Worm (Caenorhabditis elegans) whole organism, L1 larva: ENCODE data around the gene nduv-3.
A peak's percentile ranks its signal among the peaks of the same experiment; 100 is the strongest.

Experiments
- C04F5.9 ChIP-seq: sonication (generic microtip); optimal IDR thresholded peaks from 2 replicates; lab custom pipeline; 2016; ENCODE audit warnings: missing genetic modification characterization, missing compliant biosample characterization
- C34B4.2 ChIP-seq: sonication (generic microtip); optimal IDR thresholded peaks from 2 replicates; lab custom pipeline; 2017; ENCODE audit warnings: mild to moderate bottlenecking, missing genetic modification characterization, missing compliant biosample characterization
- F16B12.6 ChIP-seq: fragments of 150-350 bp; optimal IDR thresholded peaks from 2 replicates; lab custom pipeline; 2014; ENCODE audit warnings: missing biosample characterization, missing genetic modification characterization
- aha-1 ChIP-seq: fragments of 150-350 bp; optimal IDR thresholded peaks from 2 replicates; lab custom pipeline; 2014; ENCODE audit warnings: missing biosample characterization, missing genetic modification characterization
- aly-2 ChIP-seq: fragments of 150-350 bp; optimal IDR thresholded peaks from 2 replicates; lab custom pipeline; 2014; ENCODE audit warnings: missing biosample characterization, missing genetic modification characterization
- blmp-1 ChIP-seq: fragments of 150-350 bp; optimal IDR thresholded peaks from 2 replicates; lab custom pipeline; 2014; ENCODE audit warnings: missing biosample characterization, missing genetic modification characterization
- ceh-63 ChIP-seq: fragments of 200-800 bp; sonication (Bioruptor generic); optimal IDR thresholded peaks from 2 replicates; lab custom pipeline; 2018; ENCODE audit warnings: mild to moderate bottlenecking, missing genetic modification characterization, missing compliant biosample characterization
- ceh-8 ChIP-seq: fragments of 200-800 bp; sonication (Bioruptor generic); optimal IDR thresholded peaks from 2 replicates; lab custom pipeline; 2018; ENCODE audit warnings: mild to moderate bottlenecking, missing genetic modification characterization, moderate library complexity, missing compliant biosample characterization
- ces-1 ChIP-seq: fragments of 150-350 bp; optimal IDR thresholded peaks from 2 replicates; lab custom pipeline; 2014; ENCODE audit warnings: missing biosample characterization, missing genetic modification reagents, missing genetic modification characterization
- dpl-1 ChIP-seq, 3 experiments: fragments of 150-350 bp in 2 of 3; sonication (generic microtip) in 1 of 3; optimal IDR thresholded peaks; 2 replicates each; lab custom pipeline; 2014 to 2017; ENCODE audit warnings: missing biosample characterization in 3 of 3, missing genetic modification characterization in 3 of 3, missing genetic modification reagents in 3 of 3
- efl-1 ChIP-seq, 4 experiments: fragments of 150-350 bp; optimal IDR thresholded peaks in 3 of 4; peaks in 1 of 4; 1 replicate in 1 of 4; 2 replicates in 3 of 4; lab custom pipeline; 2014; ENCODE audit warnings: missing biosample characterization in 2 of 4, missing genetic modification characterization in 2 of 4, missing genetic modification reagents in 2 of 4
- efl-3 ChIP-seq: fragments of 200-800 bp; sonication (Bioruptor generic); optimal IDR thresholded peaks from 2 replicates; lab custom pipeline; 2018; ENCODE audit warnings: mild to moderate bottlenecking, missing genetic modification characterization, missing compliant biosample characterization
- egl-13 ChIP-seq: sonication (generic microtip); optimal IDR thresholded peaks from 2 replicates; lab custom pipeline; 2016; ENCODE audit warnings: missing genotype, missing genetic modification reagents, missing genetic modification characterization, missing compliant biosample characterization
- grh-1 ChIP-seq: fragments of 200-800 bp; sonication (Bioruptor generic); IDR thresholded peaks from 2 replicates; pipeline ENCODE4 v1.3.6; 2022; ENCODE audit warnings: missing genetic modification reagents, missing genetic modification characterization, missing compliant biosample characterization
- hpl-2 ChIP-seq: fragments of 150-350 bp; optimal IDR thresholded peaks from 2 replicates; lab custom pipeline; 2014; ENCODE audit warnings: missing biosample characterization, missing genetic modification reagents, missing genetic modification characterization
- lin-14 ChIP-seq: fragments of 200-800 bp; sonication (Bioruptor generic); optimal IDR thresholded peaks from 2 replicates; lab custom pipeline; 2018; ENCODE audit warnings: mild to moderate bottlenecking, missing genetic modification characterization, moderate library complexity, missing compliant biosample characterization
- lin-35 ChIP-seq, 2 experiments: fragments of 150-350 bp; optimal IDR thresholded peaks; 2 replicates each; lab custom pipeline; 2014; ENCODE audit warnings: missing biosample characterization in 2 of 2, missing genetic modification characterization in 2 of 2, missing genetic modification reagents in 2 of 2
- lsy-2 ChIP-seq, 2 experiments: fragments of 150-350 bp; optimal IDR thresholded peaks; 2 replicates each; lab custom pipeline; 2014; ENCODE audit warnings: missing biosample characterization in 2 of 2, missing genetic modification characterization in 2 of 2
- mab-9 ChIP-seq: fragments of 200-800 bp; sonication (Bioruptor generic); IDR thresholded peaks from 2 replicates; pipeline ENCODE4 v1.3.6; 2022; ENCODE audit warnings: missing genetic modification reagents, missing genetic modification characterization, missing compliant biosample characterization
- nhr-12 ChIP-seq: sonication (generic microtip); optimal IDR thresholded peaks from 2 replicates; lab custom pipeline; 2017; ENCODE audit warnings: missing biosample characterization, missing genetic modification characterization
- nhr-19 ChIP-seq: fragments of 200-800 bp; sonication (Bioruptor generic); conservative IDR thresholded peaks from 2 replicates; pipeline ENCODE4 v1.3.6; 2022; ENCODE audit warnings: missing genetic modification characterization, missing compliant biosample characterization
- nhr-20 ChIP-seq: sonication (generic microtip); optimal IDR thresholded peaks from 2 replicates; lab custom pipeline; 2016; ENCODE audit warnings: mild to moderate bottlenecking, missing genetic modification characterization, missing compliant biosample characterization
- nhr-237 ChIP-seq: fragments of 150-350 bp; optimal IDR thresholded peaks from 2 replicates; lab custom pipeline; 2014; ENCODE audit warnings: missing biosample characterization, missing genetic modification characterization
- nhr-47 ChIP-seq: sonication (generic microtip); optimal IDR thresholded peaks from 2 replicates; lab custom pipeline; 2016; ENCODE audit warnings: mild to moderate bottlenecking, missing genetic modification characterization, moderate library complexity, missing compliant biosample characterization
- nhr-71 ChIP-seq: sonication (generic microtip); optimal IDR thresholded peaks from 2 replicates; lab custom pipeline; 2016; ENCODE audit warnings: mild to moderate bottlenecking, missing genetic modification characterization, moderate library complexity, missing compliant biosample characterization
- nhr-76 ChIP-seq: sonication (generic microtip); optimal IDR thresholded peaks from 2 replicates; lab custom pipeline; 2017; ENCODE audit warnings: missing biosample characterization, missing genetic modification characterization
- nhr-84 ChIP-seq: sonication (generic microtip); optimal IDR thresholded peaks from 2 replicates; lab custom pipeline; 2017; ENCODE audit warnings: missing biosample characterization, missing genetic modification characterization
- nhr-85 ChIP-seq: sonication (generic microtip); peaks from one replicate; lab custom pipeline; 2016; ENCODE audit warnings: missing genetic modification characterization, inconsistent platforms, missing compliant biosample characterization
- snpc-4 ChIP-seq: fragments of 150-350 bp; optimal IDR thresholded peaks from 2 replicates; lab custom pipeline; 2014; ENCODE audit warnings: missing biosample characterization, missing genetic modification characterization
- snu-23 ChIP-seq: sonication (generic microtip); optimal IDR thresholded peaks from 2 replicates; lab custom pipeline; 2016; ENCODE audit warnings: missing genetic modification characterization, missing compliant biosample characterization
- sox-4 ChIP-seq: sonication (generic microtip); optimal IDR thresholded peaks from 2 replicates; lab custom pipeline; 2016; ENCODE audit warnings: missing genetic modification characterization, missing compliant biosample characterization
- sptf-1 ChIP-seq: fragments of 150-350 bp; optimal IDR thresholded peaks from 2 replicates; lab custom pipeline; 2014; ENCODE audit warnings: missing biosample characterization, missing genetic modification characterization
- swsn-7 ChIP-seq: sonication (generic microtip); optimal IDR thresholded peaks from 2 replicates; lab custom pipeline; 2016; ENCODE audit warnings: missing genetic modification characterization, missing compliant biosample characterization
- tbx-2 ChIP-seq: sonication (generic microtip); optimal IDR thresholded peaks from 2 replicates; lab custom pipeline; 2016; ENCODE audit warnings: missing genetic modification characterization, missing compliant biosample characterization
- unc-130 ChIP-seq: fragments of 150-350 bp; optimal IDR thresholded peaks from 2 replicates; lab custom pipeline; 2017; ENCODE audit warnings: missing biosample characterization, missing genetic modification characterization, inconsistent platforms
- unc-30 ChIP-seq: sonication (generic microtip); optimal IDR thresholded peaks from 2 replicates; lab custom pipeline; 2017; ENCODE audit warnings: missing biosample characterization, missing genetic modification characterization
- vab-15 ChIP-seq: sonication (generic microtip); optimal IDR thresholded peaks from 2 replicates; lab custom pipeline; 2017; ENCODE audit warnings: missing genotype, mild to moderate bottlenecking, missing genetic modification characterization, missing compliant biosample characterization
- xbp-1 ChIP-seq: sonication (generic microtip); optimal IDR thresholded peaks from 2 replicates; lab custom pipeline; 2016; ENCODE audit warnings: missing genetic modification characterization, missing compliant biosample characterization
- zip-4 ChIP-seq: fragments of 200-800 bp; sonication (Bioruptor generic); optimal IDR thresholded peaks from 2 replicates; lab custom pipeline; 2018; ENCODE audit warnings: mild to moderate bottlenecking, missing genetic modification characterization, moderate library complexity, missing compliant biosample characterization
- ztf-11 ChIP-seq, 2 experiments: sonication (generic microtip); optimal IDR thresholded peaks; 2 replicates each; lab custom pipeline; 2016 to 2017; ENCODE audit warnings: missing genetic modification characterization in 2 of 2, missing biosample characterization in 1 of 2, missing compliant biosample characterization in 1 of 2
- ztf-4 ChIP-seq: fragments of 150-350 bp; optimal IDR thresholded peaks from 2 replicates; lab custom pipeline; 2014; ENCODE audit warnings: missing biosample characterization, missing genetic modification characterization

Gene nduv-3

DNA sequence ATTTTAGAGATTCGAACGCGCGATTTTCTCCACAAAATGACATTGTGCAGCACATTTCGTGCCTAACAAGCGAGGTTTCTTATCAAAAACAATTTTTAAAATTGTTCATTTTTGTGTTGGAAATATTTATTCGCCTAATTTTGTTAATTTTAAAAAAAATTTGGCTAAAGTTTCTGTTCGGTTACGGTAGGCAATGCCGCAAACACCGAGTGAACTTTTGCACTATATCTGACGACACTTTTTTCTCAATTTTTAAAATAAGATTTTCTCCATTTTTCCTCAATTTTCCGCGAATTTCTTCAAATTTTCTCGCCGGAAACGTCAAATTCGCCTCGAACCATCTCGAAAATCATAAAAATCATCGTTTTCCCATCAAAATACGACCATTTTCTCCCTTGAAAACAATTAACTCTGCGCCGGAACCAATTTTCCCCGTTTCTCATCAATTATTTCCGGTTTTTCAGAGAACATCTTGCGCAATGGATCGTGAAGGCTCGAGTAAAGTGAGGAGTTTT is 25.5 kb downstream of the nduv-3 start, which contains the start of gene Y69A2AR.1 (continued):
- TF ChIP-seq xbp-1 (tag; lab: Kevin White, UChicago) = no peak
- peak; percentile 75 for TF ChIP-seq F16B12.6 (tag; lab: Kevin White, UChicago)
- TF ChIP-seq lin-35 (GFP tag; optimal IDR thresholded peaks at IDR 0.05; lab: Kevin White, UChicago) = peak in 1 of 2 experiments; percentile 29
- no peak for TF ChIP-seq ztf-4 (tag; lab: Kevin White, UChicago)

DNA sequence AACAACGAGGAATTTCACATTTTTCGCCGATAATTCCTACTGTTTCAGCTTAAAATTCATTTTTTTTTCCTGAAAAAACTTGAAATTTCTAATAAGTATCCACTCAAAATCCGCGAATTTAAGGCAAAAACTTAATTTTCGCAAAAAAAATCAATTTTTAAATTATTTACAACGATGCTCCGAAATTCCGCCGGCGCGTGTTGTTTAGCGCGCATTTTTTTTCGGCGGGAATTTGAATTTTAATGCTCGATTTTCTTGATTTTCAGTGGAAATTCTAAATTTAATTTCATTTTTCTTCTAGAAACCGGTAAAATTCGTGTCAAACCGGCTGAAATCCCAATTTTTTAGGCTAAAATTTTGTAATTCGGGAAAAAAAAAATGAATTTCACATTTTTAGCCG is 27.0 kb downstream of the nduv-3 start:
- TF ChIP-seq efl-1 (optimal IDR thresholded peaks at IDR 0.05; lab: Kevin White, UChicago) (peak in 1 of 2 experiments; percentile 8), efl-1 (GFP tag; optimal IDR thresholded peaks at IDR 0.05 in 1 of 2; lab: Kevin White, UChicago) (peak in 1 of 2 experiments; percentile 25)

DNA sequence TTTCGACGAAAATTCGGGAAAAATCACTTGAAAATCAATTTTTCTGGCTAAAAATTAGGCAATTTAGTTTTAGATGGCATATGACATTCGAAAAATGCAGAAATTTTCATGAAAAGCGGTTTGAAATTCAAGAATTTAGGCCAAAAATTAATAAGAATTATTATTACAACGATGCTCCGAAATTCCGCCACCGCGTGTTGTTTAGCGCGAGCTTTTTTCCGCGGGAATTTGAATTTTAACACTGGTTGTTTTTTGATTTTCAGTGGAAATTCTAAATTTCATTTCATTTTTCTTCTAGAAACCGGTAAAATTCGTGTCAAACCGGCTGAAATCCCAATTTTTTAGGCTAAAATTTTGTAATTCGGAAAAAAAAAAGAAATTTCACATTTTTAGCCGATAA is 29.6 kb downstream of the nduv-3 start:
- TF ChIP-seq nhr-19 (0 out of 2 replicates have a peak, but pooled peaks have one; percentile 14), C34B4.2 (tag; lab: Kevin White, UChicago) (no peak), dpl-1 (GFP tag; optimal IDR thresholded peaks at IDR 0.05; lab: Kevin White, UChicago) (peak; percentile 77 to 87 (median 84)), nhr-71 (tag; lab: Kevin White, UChicago) (peak; percentile 22), lsy-2 (tag; optimal IDR thresholded peaks at IDR 0.05; lab: Kevin White, UChicago) (peak; percentile 20 to 60), efl-1 (optimal IDR thresholded peaks at IDR 0.05; lab: Kevin White, UChicago) (peak; percentile 65 to 85), efl-1 (GFP tag; optimal IDR thresholded peaks at IDR 0.05 in 1 of 2; lab: Kevin White, UChicago) (peak; percentile 90 to 99), snu-23 (GFP tag; lab: Kevin White, UChicago) (peak; percentile 17), nhr-47 (peak; percentile 28), ztf-4 (tag; lab: Kevin White, UChicago) (no peak), lin-35 (GFP tag; optimal IDR thresholded peaks at IDR 0.05; lab: Kevin White, UChicago) (peak; percentile 84 to 91)

DNA sequence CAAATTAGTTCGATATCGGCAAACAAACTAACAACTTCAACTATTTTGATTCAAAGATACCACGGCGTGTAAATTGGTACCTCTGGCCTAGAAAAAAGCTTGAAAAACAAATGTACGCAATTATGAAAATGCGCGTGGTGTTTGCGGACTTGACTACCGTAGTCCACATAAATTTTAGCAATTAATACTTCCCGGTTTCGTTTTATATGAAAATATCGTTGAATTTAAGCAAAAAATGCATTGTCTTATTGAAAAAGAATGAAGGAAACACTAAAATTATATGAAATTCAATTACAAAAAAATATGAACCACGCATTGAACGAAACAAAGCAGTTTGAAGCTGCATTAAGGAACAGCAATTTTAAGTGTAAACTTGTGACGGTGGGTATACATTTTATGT is 33.8 kb downstream of the nduv-3 start, which contains the start of gene gpx-4:
Gene gpx-4 (minus strand): TSS at position 101 of the 400 bp plus-strand sequence.
- peak in 1 of 2 experiments; percentile 10 for TF ChIP-seq lsy-2 (tag; optimal IDR thresholded peaks at IDR 0.05; lab: Kevin White, UChicago)

DNA sequence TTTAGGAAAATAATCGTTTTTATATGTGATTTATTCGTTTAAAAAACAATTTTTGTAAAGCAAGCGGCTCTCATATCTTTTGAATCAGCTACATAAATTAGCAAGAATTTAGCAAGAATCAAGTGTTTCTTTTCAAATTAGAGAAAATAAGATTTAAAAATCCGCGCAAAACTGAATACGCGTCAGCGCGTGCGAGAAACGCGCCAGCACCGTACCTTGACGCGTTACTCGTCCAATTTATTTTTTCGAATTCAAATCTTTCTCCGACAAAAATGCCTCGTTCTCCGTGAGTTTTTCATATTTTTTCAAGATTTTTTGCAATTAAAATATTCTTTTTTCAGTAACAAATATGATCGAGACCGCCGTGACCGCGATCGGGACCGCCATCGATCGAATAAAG is 35.2 kb downstream of the nduv-3 start, which contains the start of gene Y94H6A.3:
Gene Y94H6A.3 (plus strand): TSS at position 232 of the 400 bp plus-strand sequence.
- TF ChIP-seq mab-9 = peak; percentile 90
- TF ChIP-seq nhr-84 (tag; lab: Kevin White, UChicago) = no peak
- TF ChIP-seq sox-4 (tag; lab: Kevin White, UChicago) = peak; percentile 85
- peak; percentile 38 for TF ChIP-seq aha-1 (tag; lab: Kevin White, UChicago)
- TF ChIP-seq tbx-2 (tag; lab: Kevin White, UChicago) = peak; percentile 94
- TF ChIP-seq sptf-1 (tag; lab: Kevin White, UChicago) = no peak
- peak; percentile 92 for TF ChIP-seq grh-1 (GFP tag; lab: Robert Waterston, UW)
- TF ChIP-seq unc-30 (tag; lab: Kevin White, UChicago) = no peak
- peak; percentile 96 for TF ChIP-seq snu-23 (GFP tag; lab: Kevin White, UChicago)
- TF ChIP-seq nhr-71 (tag; lab: Kevin White, UChicago) = peak; percentile 96
- no peak for TF ChIP-seq vab-15 (tag; lab: Kevin White, UChicago)
- peak; percentile 77 for TF ChIP-seq snpc-4 (tag; lab: Kevin White, UChicago)
- TF ChIP-seq nhr-237 (tag; lab: Kevin White, UChicago) = peak; percentile 9
- TF ChIP-seq blmp-1 (tag; lab: Kevin White, UChicago) = peak; percentile 59
- peak; percentile 78 for TF ChIP-seq egl-13 (tag; lab: Kevin White, UChicago)
- peak; percentile 94 for TF ChIP-seq swsn-7 (tag; lab: Kevin White, UChicago)
- peak; percentile 94 for TF ChIP-seq nhr-19
- TF ChIP-seq lin-14 (GFP tag; lab: Kevin White, UChicago) = no peak
- peak; percentile 99 for TF ChIP-seq dpl-1 (GFP tag; optimal IDR thresholded peaks at IDR 0.05; lab: Kevin White, UChicago)
- peak; percentile 96 for TF ChIP-seq lsy-2 (tag; optimal IDR thresholded peaks at IDR 0.05; lab: Kevin White, UChicago)
- TF ChIP-seq C04F5.9 (tag; lab: Kevin White, UChicago) = peak; percentile 82
- no peak for TF ChIP-seq nhr-76
- peak; percentile 83 for TF ChIP-seq unc-130 (tag; lab: Kevin White, UChicago)
- peak; percentile 37 for TF ChIP-seq nhr-12 (tag; lab: Kevin White, UChicago)
- peak; percentile 86 for TF ChIP-seq zip-4 (GFP tag; lab: Kevin White, UChicago)
- TF ChIP-seq efl-3 (GFP tag; lab: Kevin White, UChicago) = peak; percentile 22
- peak in 1 of 2 experiments; percentile 77 for TF ChIP-seq ztf-11 (tag; optimal IDR thresholded peaks at IDR 0.05; lab: Kevin White, UChicago)
- TF ChIP-seq hpl-2 (GFP tag; lab: Kevin White, UChicago) = peak; percentile 20
- peak; percentile 65 for TF ChIP-seq ztf-4 (tag; lab: Kevin White, UChicago)
- no peak for TF ChIP-seq ceh-63
- peak; percentile 97 for TF ChIP-seq nhr-47
- TF ChIP-seq ceh-8 (GFP tag; lab: Kevin White, UChicago) = peak; percentile 87
- TF ChIP-seq aly-2 (tag; lab: Kevin White, UChicago) = peak; percentile 62
- TF ChIP-seq nhr-85 (tag; lab: Kevin White, UChicago) = peak; percentile 92
- peak; percentile 91 for TF ChIP-seq nhr-20 (tag; lab: Kevin White, UChicago)
- TF ChIP-seq ces-1 (GFP tag; lab: Kevin White, UChicago) = no peak
